Worm (Caenorhabditis elegans): ENCODE results near the gene ttc-37.

- TF ChIP-seq unc-42 (tag; optimal IDR thresholded peaks at IDR 0.05) (no peak), ceh-14 (tag; optimal IDR thresholded peaks at IDR 0.05) (no peak), nhr-11 (tag; optimal IDR thresholded peaks at IDR 0.05) (no peak), F13H6.1 (tag; optimal IDR thresholded peaks at IDR 0.05) (no peak), lim-6 (tag; optimal IDR thresholded peaks at IDR 0.05) (no peak), pqm-1 (tag; optimal IDR thresholded peaks at IDR 0.05) (no peak), mec-3 (tag; optimal IDR thresholded peaks at IDR 0.05; ENCODE audit: borderline replicate concordance) (no peak), unc-3 (GFP tag; conservative IDR thresholded peaks at IDR 0.05) (no peak), unc-3 (tag; optimal IDR thresholded peaks at IDR 0.05) (no peak), tbx-2 (tag; optimal IDR thresholded peaks at IDR 0.05) (no peak), ceh-31 (tag; optimal IDR thresholded peaks at IDR 0.05) (no peak), ama-1 (optimal IDR thresholded peaks at IDR 0.05) (no peak), hlh-8 (tag; optimal IDR thresholded peaks at IDR 0.05) (no peak)
These were observed 47.7 kb downstream of the ttc-37 start, which contains the start of gene srt-68 for ce11 chrV:5252016-5252415.

Measured in whole organism, late embryonic.